Worm (Caenorhabditis elegans) whole organism, L2 larva: ENCODE measurements around the gene mbf-1.

Experiments used
- C34F6.9 ChIP-seq: fragments of 150-350 bp; optimal IDR thresholded peaks from 2 replicates; lab custom pipeline; 2014; ENCODE audit warnings: missing biosample characterization, missing genetic modification characterization
- F13H6.1 ChIP-seq: sonication (generic microtip); optimal IDR thresholded peaks from 2 replicates; lab custom pipeline; 2016; ENCODE audit warnings: missing genetic modification characterization, missing compliant biosample characterization
- Y55F3AM.14 ChIP-seq: fragments of 200-800 bp; sonication (Bioruptor generic); optimal IDR thresholded peaks from 2 replicates; lab custom pipeline; 2018; ENCODE audit warnings: mild to moderate bottlenecking, missing genetic modification characterization, missing compliant biosample characterization
- alr-1 ChIP-seq: fragments of 150-350 bp; optimal IDR thresholded peaks from 2 replicates; lab custom pipeline; 2014; ENCODE audit warnings: missing biosample characterization, missing genetic modification characterization
- aly-2 ChIP-seq: fragments of 150-350 bp; optimal IDR thresholded peaks from 2 replicates; lab custom pipeline; 2014; ENCODE audit warnings: missing biosample characterization, missing genetic modification characterization
- ceh-16 ChIP-seq: fragments of 150-350 bp; optimal IDR thresholded peaks from 2 replicates; lab custom pipeline; 2014; ENCODE audit warnings: missing biosample characterization, missing genetic modification characterization
- ceh-82 ChIP-seq: fragments of 150-350 bp; optimal IDR thresholded peaks from 2 replicates; lab custom pipeline; 2014; ENCODE audit warnings: missing biosample characterization, missing genetic modification characterization
- dmd-4 ChIP-seq: sonication (generic microtip); optimal IDR thresholded peaks from 2 replicates; lab custom pipeline; 2017; ENCODE audit warnings: missing biosample characterization, missing genetic modification characterization
- egl-27 ChIP-seq: sonication (generic microtip); optimal IDR thresholded peaks from 3 replicates; lab custom pipeline; 2017; ENCODE audit warnings: missing biosample characterization, missing genetic modification reagents, missing genetic modification characterization
- elt-1 ChIP-seq: fragments of 150-350 bp; optimal IDR thresholded peaks from 2 replicates; lab custom pipeline; 2014; ENCODE audit warnings: missing biosample characterization, missing genetic modification characterization
- elt-3 ChIP-seq: sonication (generic microtip); optimal IDR thresholded peaks from 2 replicates; lab custom pipeline; 2017; ENCODE audit warnings: missing biosample characterization, missing genetic modification characterization
- fos-1 ChIP-seq: fragments of 150-350 bp; optimal IDR thresholded peaks from 2 replicates; lab custom pipeline; 2014; ENCODE audit warnings: missing biosample characterization, missing genetic modification characterization
- gmeb-1 ChIP-seq: fragments of 150-350 bp; optimal IDR thresholded peaks from 2 replicates; lab custom pipeline; 2014; ENCODE audit warnings: missing biosample characterization, missing genetic modification characterization
- lin-11 ChIP-seq: fragments of 150-350 bp; sonication (generic microtip); optimal IDR thresholded peaks from 2 replicates; lab custom pipeline; 2014; ENCODE audit warnings: missing biosample characterization, missing genetic modification characterization, inconsistent platforms, mixed read lengths
- lin-13 ChIP-seq: fragments of 150-350 bp; optimal IDR thresholded peaks from 2 replicates; lab custom pipeline; 2014; ENCODE audit warnings: missing biosample characterization, missing genetic modification reagents, missing genetic modification characterization
- lsy-2 ChIP-seq, 2 experiments: fragments of 150-350 bp in 1 of 2; sonication (generic microtip) in 1 of 2; optimal IDR thresholded peaks; 2 replicates each; lab custom pipeline; 2014 to 2017; ENCODE audit warnings: missing biosample characterization in 2 of 2, missing genetic modification characterization in 2 of 2
- mbf-1 ChIP-seq: sonication (generic microtip); optimal IDR thresholded peaks from 2 replicates; lab custom pipeline; 2017; ENCODE audit warnings: missing biosample characterization, missing genetic modification characterization
- mdl-1 ChIP-seq, 2 experiments: fragments of 150-350 bp in 1 of 2; sonication (generic microtip) in 1 of 2; optimal IDR thresholded peaks; 2 replicates each; lab custom pipeline; 2017; ENCODE audit warnings: missing biosample characterization in 2 of 2, missing genetic modification characterization in 2 of 2
- nhr-10 ChIP-seq: sonication (generic microtip); optimal IDR thresholded peaks from 2 replicates; lab custom pipeline; 2017; ENCODE audit warnings: missing biosample characterization, missing genetic modification characterization
- nhr-11 ChIP-seq: fragments of 150-350 bp; optimal IDR thresholded peaks from 2 replicates; lab custom pipeline; 2014; ENCODE audit warnings: missing biosample characterization, missing genetic modification characterization
- nhr-12 ChIP-seq: fragments of 150-350 bp; optimal IDR thresholded peaks from 2 replicates; lab custom pipeline; 2014; ENCODE audit warnings: missing biosample characterization, missing genetic modification characterization
- nhr-237 ChIP-seq: fragments of 150-350 bp; optimal IDR thresholded peaks from 2 replicates; lab custom pipeline; 2014; ENCODE audit warnings: missing biosample characterization, missing genetic modification characterization
- nhr-25 ChIP-seq: fragments of 150-350 bp; sonication (generic microtip); optimal IDR thresholded peaks from 3 replicates; lab custom pipeline; 2014; ENCODE audit warnings: missing biosample characterization, missing genetic modification characterization
- nhr-6 ChIP-seq: fragments of 150-350 bp; optimal IDR thresholded peaks from 2 replicates; lab custom pipeline; 2014; ENCODE audit warnings: missing biosample characterization, missing genetic modification characterization
- nhr-77 ChIP-seq: fragments of 150-350 bp; optimal IDR thresholded peaks from 2 replicates; lab custom pipeline; 2014; ENCODE audit warnings: missing biosample characterization, missing genetic modification characterization
- sem-4 ChIP-seq: fragments of 150-350 bp; optimal IDR thresholded peaks from 2 replicates; lab custom pipeline; 2014; ENCODE audit warnings: missing biosample characterization, missing genetic modification reagents, missing genetic modification characterization
- skn-1 ChIP-seq: sonication (generic microtip); optimal IDR thresholded peaks from 2 replicates; lab custom pipeline; 2017; ENCODE audit warnings: missing biosample characterization, missing genetic modification characterization
- sma-3 ChIP-seq: sonication (generic microtip); optimal IDR thresholded peaks from 2 replicates; lab custom pipeline; 2016; ENCODE audit warnings: missing genetic modification reagents, missing genetic modification characterization, missing compliant biosample characterization
- unc-39 ChIP-seq: fragments of 150-350 bp; optimal IDR thresholded peaks from 2 replicates; lab custom pipeline; 2014; ENCODE audit warnings: missing biosample characterization, missing genetic modification characterization
- unc-62 ChIP-seq: fragments of 150-350 bp; optimal IDR thresholded peaks from 2 replicates; lab custom pipeline; 2014; ENCODE audit warnings: missing biosample characterization, missing genetic modification reagents, missing genetic modification characterization
- ztf-1 ChIP-seq: fragments of 200-800 bp; sonication (Bioruptor generic); conservative IDR thresholded peaks from 2 replicates; pipeline ENCODE4 v1.3.6; 2022; ENCODE audit warnings: missing genetic modification characterization, missing compliant biosample characterization
- ztf-11 ChIP-seq: sonication (generic microtip); optimal IDR thresholded peaks from 2 replicates; lab custom pipeline; 2017; ENCODE audit warnings: missing biosample characterization, missing genetic modification characterization

mbf-1 gene

DNA sequence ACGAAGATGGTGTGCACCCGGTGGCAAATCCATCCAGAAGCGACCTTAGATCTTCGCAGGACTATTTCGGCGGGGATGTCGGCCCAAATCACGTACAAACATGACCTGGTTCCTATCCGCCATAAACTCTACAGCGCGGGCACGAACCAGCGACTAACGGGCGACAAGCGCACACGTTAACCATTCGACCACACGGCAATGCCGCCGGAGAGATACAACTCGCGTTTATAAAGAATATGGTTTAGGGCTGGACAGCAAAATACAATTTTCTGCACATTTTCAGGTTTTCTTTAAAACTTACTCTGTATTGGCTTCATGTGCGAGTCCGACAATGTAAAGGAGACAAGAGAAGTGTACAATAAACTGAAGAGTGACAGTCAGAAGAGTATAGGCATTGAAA, 6.1 kb downstream of the mbf-1 start (continued):
- TF ChIP-seq sma-3 (peak; percentile 74), nhr-237 (tag; lab: Kevin White, UChicago) (no peak), nhr-12 (tag; lab: Kevin White, UChicago) (no peak), nhr-11 (tag; lab: Kevin White, UChicago) (peak; percentile 17), lin-13 (GFP tag; lab: Kevin White, UChicago) (peak; percentile 71), nhr-77 (tag; lab: Kevin White, UChicago) (peak; percentile 17), F13H6.1 (tag; lab: Kevin White, UChicago) (peak; percentile 60), fos-1 (tag; lab: Kevin White, UChicago) (peak; percentile 21), ztf-1 (GFP tag; lab: Robert Waterston, UW) (no peak), lin-11 (tag; lab: Kevin White, UChicago) (peak; percentile 38), aly-2 (no peak), skn-1 (tag; lab: Kevin White, UChicago) (no peak), unc-62 (GFP tag; lab: Kevin White, UChicago) (no peak), mdl-1 (tag; optimal IDR thresholded peaks at IDR 0.05; lab: Kevin White, UChicago) (no peak), lsy-2 (tag; optimal IDR thresholded peaks at IDR 0.05; lab: Kevin White, UChicago) (peak; percentile 32 to 56), elt-3 (tag; lab: Kevin White, UChicago) (no peak)

DNA sequence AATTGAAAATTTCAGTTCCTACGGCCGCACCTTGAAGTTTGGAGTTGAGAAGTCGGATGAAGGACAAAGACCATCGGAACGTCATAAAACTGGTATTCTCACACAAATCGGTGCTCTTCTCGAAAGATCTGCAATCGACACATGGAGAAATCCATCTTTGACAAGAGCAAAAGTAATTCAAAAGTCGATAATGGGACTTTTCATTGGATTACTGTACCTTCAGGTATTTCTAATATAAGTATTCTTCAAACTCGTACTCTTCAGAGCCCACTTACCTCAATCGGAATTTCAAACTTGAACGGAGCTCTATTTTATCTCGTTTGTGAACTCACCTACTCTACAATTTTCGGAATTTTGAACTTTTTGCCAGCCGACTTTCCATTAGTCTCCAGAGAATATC, 8.1 kb downstream of the mbf-1 start:
- no peak for TF ChIP-seq nhr-77 (tag; lab: Kevin White, UChicago)
- TF ChIP-seq mbf-1 (tag; lab: Kevin White, UChicago): no peak

DNA sequence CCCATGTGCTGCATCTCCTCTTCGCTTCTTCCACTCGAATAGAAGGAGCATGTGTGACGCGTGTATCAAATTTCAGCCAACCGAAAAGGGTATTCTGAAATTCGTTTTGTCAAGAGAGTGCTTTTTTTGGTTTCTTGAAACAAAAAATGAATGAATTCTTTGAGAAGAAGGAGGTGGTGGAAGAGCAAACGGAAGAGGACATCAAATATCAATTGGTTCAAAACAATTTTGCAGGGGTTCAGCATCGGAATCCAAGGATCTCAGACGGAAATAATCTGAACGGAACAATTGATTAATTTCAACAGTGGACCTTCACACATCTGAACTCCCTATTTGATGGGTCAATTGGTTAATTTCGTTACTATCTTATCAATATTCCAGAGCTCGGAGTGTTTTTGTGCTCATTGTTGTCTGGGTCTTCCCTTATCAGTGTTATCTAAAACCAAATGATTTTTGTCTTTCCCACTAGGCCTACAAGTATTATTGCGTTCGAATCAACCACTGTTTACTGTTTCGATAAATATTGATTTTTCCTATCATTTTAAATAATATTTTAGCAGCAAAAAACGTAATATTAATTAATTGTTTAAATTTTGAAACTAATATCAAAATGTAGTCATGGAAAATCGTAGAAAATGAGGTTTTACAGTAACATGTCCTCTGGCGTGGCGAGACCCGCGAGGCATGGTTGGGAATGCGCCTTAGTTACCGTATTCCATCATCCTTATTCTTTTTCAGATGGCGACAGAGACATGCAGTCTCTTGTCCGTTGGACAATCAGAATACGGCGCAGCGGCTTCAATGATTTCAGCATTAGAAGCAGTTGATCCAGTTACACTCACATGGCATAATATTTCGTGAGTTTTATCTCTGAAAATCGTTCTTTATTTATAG, 10.2 kb downstream of the mbf-1 start, which contains the start of the genes C10C6.13 and wht-2:
Gene C10C6.13, minus strand, starts transcription at position 51 of the 894 bp plus-strand sequence.
Gene wht-2, plus strand, starts transcription at position 739 of the 894 bp plus-strand sequence.
- TF ChIP-seq fos-1 (tag; lab: Kevin White, UChicago) (peak; percentile 2), unc-39 (tag; lab: Kevin White, UChicago) (no peak)

DNA sequence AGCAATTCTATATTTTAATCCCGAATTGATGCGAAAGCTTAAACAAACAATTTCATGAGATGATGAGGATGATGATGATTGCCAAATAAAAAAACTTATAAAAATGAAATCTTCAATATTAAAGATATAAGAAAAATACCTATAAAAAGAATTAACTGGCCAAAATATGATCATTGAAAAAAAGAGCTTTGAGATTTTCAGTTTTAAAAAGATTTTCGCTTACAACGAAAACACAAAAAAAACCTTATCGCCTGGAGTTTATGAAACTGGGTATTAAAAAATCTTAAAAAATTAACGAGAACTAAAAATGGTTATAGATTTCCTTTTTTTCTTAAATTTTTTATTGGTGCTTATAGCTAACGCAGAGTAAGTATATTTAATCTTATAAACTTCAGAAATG, 12.8 kb downstream of the mbf-1 start, which contains the start of gene C10C6.7:
Gene C10C6.7, minus strand, starts transcription at position 101 of the 400 bp plus-strand sequence.
- TF ChIP-seq alr-1 (tag; lab: Kevin White, UChicago): no peak
- TF ChIP-seq nhr-25 (tag; lab: Kevin White, UChicago): no peak
- TF ChIP-seq ztf-11 (tag; lab: Kevin White, UChicago): no peak
- no peak for TF ChIP-seq ceh-16 (tag; lab: Kevin White, UChicago)
- TF ChIP-seq ztf-1 (GFP tag; lab: Robert Waterston, UW): no peak
- TF ChIP-seq nhr-6: no peak
- no peak for TF ChIP-seq ceh-82
- no peak for TF ChIP-seq aly-2

DNA sequence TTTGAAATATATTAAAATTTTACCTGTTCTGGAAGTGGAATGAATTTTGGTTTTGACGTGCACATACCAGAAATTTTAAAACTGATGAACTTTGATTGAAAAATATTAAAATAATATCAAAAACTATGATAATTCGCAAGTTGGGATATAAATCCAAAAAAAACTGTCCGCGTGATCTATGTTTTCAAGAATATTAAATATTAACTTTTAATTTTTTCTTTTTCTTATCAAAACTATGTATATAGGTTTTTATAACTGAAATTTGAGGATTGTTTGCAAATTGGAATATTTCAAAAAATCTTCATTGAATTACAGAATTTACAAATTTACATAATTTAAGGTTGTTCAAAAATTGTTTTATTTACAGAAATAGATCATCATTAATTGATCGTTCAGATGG, 15.0 kb downstream of the mbf-1 start, which contains the start of gene C10C6.3:
Gene C10C6.3, minus strand, starts transcription at position 101 of the 400 bp plus-strand sequence.
- TF ChIP-seq Y55F3AM.14: no peak
- TF ChIP-seq lin-11 (tag; lab: Kevin White, UChicago): no peak
- no peak for TF ChIP-seq elt-3 (tag; lab: Kevin White, UChicago)
- TF ChIP-seq C34F6.9 (tag; lab: Kevin White, UChicago): no peak
- no peak for TF ChIP-seq lin-13 (GFP tag; lab: Kevin White, UChicago)
- TF ChIP-seq dmd-4: no peak
- no peak for TF ChIP-seq nhr-10
- no peak for TF ChIP-seq ceh-16 (tag; lab: Kevin White, UChicago)
- TF ChIP-seq F13H6.1 (tag; lab: Kevin White, UChicago): no peak
- TF ChIP-seq mdl-1 (tag; optimal IDR thresholded peaks at IDR 0.05; lab: Kevin White, UChicago): no peak
- no peak for TF ChIP-seq skn-1 (tag; lab: Kevin White, UChicago)
- TF ChIP-seq ztf-1 (GFP tag; lab: Robert Waterston, UW): no peak
- TF ChIP-seq elt-1 (tag; lab: Kevin White, UChicago): no peak

DNA sequence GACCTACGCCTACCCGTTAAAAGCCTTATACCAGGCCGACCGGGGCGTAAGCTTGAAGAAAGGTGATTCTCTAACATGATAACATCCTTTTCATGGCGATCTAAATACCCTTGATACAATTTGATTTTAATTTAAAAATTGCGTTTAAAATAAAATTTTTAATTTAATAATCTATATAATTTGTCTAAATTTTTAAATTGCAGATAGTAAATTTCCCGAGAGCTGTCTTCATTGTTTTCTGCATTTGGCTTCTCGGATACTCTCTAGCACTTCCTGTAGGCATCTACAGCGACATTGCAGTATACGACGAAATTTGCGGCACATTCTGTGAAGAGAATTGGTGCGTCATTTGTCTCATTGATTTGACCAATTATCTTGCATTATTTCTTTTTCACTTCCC, 18.8 kb downstream of the mbf-1 start:
- TF ChIP-seq gmeb-1 (no peak), lin-13 (GFP tag; lab: Kevin White, UChicago) (no peak), sem-4 (tag; lab: Kevin White, UChicago) (no peak), C34F6.9 (tag; lab: Kevin White, UChicago) (no peak), egl-27 (no peak), nhr-12 (tag; lab: Kevin White, UChicago) (no peak)
